Fruit fly (Drosophila melanogaster) whole organism, embryonic: ENCODE data around the gene CG1092.

Experiments
- Abd-B ChIP-seq: fragments of 200-800 bp; sonication (Bioruptor generic); optimal IDR thresholded peaks from 2 replicates; lab custom pipeline; 2018; ENCODE audit warnings: missing biosample characterization, mild to moderate bottlenecking, missing genetic modification characterization, moderate library complexity
- Asciz ChIP-seq: fragments of 200-800 bp; sonication (Bioruptor generic); optimal IDR thresholded peaks from 2 replicates; lab custom pipeline; 2017; ENCODE audit warnings: missing biosample characterization, mild to moderate bottlenecking, missing genetic modification characterization, missing genetic modification reagents
- CG10267 ChIP-seq: fragments of 200-800 bp; sonication (Bioruptor generic); optimal IDR thresholded peaks from 2 replicates; lab custom pipeline; 2018; ENCODE audit warnings: missing biosample characterization, mild to moderate bottlenecking, missing genetic modification characterization, moderate library complexity
- CG12299 ChIP-seq: fragments of 200-800 bp; sonication (Bioruptor generic); optimal IDR thresholded peaks from 2 replicates; lab custom pipeline; 2018; ENCODE audit warnings: missing biosample characterization, mild to moderate bottlenecking, missing genetic modification characterization
- CG1233 ChIP-seq: fragments of 200-800 bp; sonication (Bioruptor generic); optimal IDR thresholded peaks from 4 replicates; lab custom pipeline; 2018; ENCODE audit warnings: missing biosample characterization, mild to moderate bottlenecking, missing genetic modification characterization
- CG13775 ChIP-seq: fragments of 200-800 bp; sonication (Bioruptor generic); optimal IDR thresholded peaks from 3 replicates; lab custom pipeline; 2017; ENCODE audit warnings: missing biosample characterization, mild to moderate bottlenecking, missing genetic modification characterization
- CG15073 ChIP-seq: fragments of 200-800 bp; sonication (Bioruptor generic); optimal IDR thresholded peaks from 2 replicates; lab custom pipeline; 2016; ENCODE audit warnings: missing biosample characterization, missing genetic modification characterization
- CG1529 ChIP-seq: fragments of 200-800 bp; sonication (Bioruptor generic); optimal IDR thresholded peaks from 3 replicates; lab custom pipeline; 2018; ENCODE audit warnings: missing biosample characterization, missing genetic modification characterization
- CG15696 ChIP-seq: fragments of 200-800 bp; sonication (Bioruptor generic); optimal IDR thresholded peaks from 2 replicates; lab custom pipeline; 2019; ENCODE audit warnings: missing biosample characterization, mild to moderate bottlenecking, missing genetic modification characterization, moderate library complexity
- CG16863 ChIP-seq: fragments of 200-800 bp; sonication (Bioruptor generic); optimal IDR thresholded peaks from 3 replicates; lab custom pipeline; 2016; ENCODE audit warnings: missing biosample characterization, missing genetic modification characterization
- CG17612 ChIP-seq: fragments of 200-800 bp; sonication (Bioruptor generic); IDR thresholded peaks from 2 replicates; pipeline ENCODE4 v1.3.6; 2022; ENCODE audit warnings: missing biosample characterization, missing genetic modification characterization
- CG17829 ChIP-seq: fragments of 200-800 bp; optimal IDR thresholded peaks from 2 replicates; lab custom pipeline; 2019; ENCODE audit warnings: missing biosample characterization, mild to moderate bottlenecking, missing genetic modification characterization, moderate library complexity
- CG2202 ChIP-seq: fragments of 200-800 bp; sonication (Bioruptor generic); optimal IDR thresholded peaks from 2 replicates; lab custom pipeline; 2018; ENCODE audit warnings: missing biosample characterization, mild to moderate bottlenecking, missing genetic modification characterization
- CG32532 ChIP-seq: fragments of 200-800 bp; sonication (Bioruptor generic); IDR thresholded peaks from 2 replicates; pipeline ENCODE4 v1.3.6; 2022; ENCODE audit warnings: missing biosample characterization, missing genetic modification characterization
- CG32767 ChIP-seq: fragments of 200-800 bp; sonication (Bioruptor generic); IDR thresholded peaks from 2 replicates; pipeline ENCODE4 v1.3.6; 2022; ENCODE audit warnings: missing biosample characterization, missing genetic modification characterization
- CG32772 ChIP-seq: fragments of 200-800 bp; sonication (Bioruptor generic); IDR thresholded peaks from 2 replicates; pipeline ENCODE4 v1.3.6; 2022; ENCODE audit warnings: missing biosample characterization, missing genetic modification characterization
- CG4404 ChIP-seq: fragments of 200-800 bp; sonication (Bioruptor generic); IDR thresholded peaks from 2 replicates; pipeline ENCODE4 v1.3.6; 2022; ENCODE audit warnings: missing biosample characterization, missing genetic modification characterization
- CG6791 ChIP-seq: fragments of 200-800 bp; sonication (Bioruptor generic); IDR thresholded peaks from 3 replicates; pipeline ENCODE4 v1.3.6; 2022; ENCODE audit warnings: missing biosample characterization, missing genetic modification characterization; ENCODE audit not compliant: partially characterized antibody
- CG8388 ChIP-seq: fragments of 200-800 bp; sonication (Bioruptor generic); optimal IDR thresholded peaks from 2 replicates; lab custom pipeline; 2019; ENCODE audit warnings: missing biosample characterization, mild to moderate bottlenecking, missing genetic modification characterization, moderate library complexity
- CG8944 ChIP-seq: fragments of 200-800 bp; sonication (Bioruptor generic); optimal IDR thresholded peaks from 3 replicates; lab custom pipeline; 2016; ENCODE audit warnings: missing biosample characterization, missing genetic modification characterization
- Deaf1 ChIP-seq: fragments of 200-800 bp; optimal IDR thresholded peaks from 3 replicates; lab custom pipeline; 2019; ENCODE audit warnings: missing biosample characterization, mild to moderate bottlenecking, missing genetic modification characterization, moderate library complexity
- Doc3 ChIP-seq: fragments of 200-800 bp; sonication (Bioruptor generic); IDR thresholded peaks from 3 replicates; pipeline ENCODE4 v1.3.6; 2022; ENCODE audit warnings: missing biosample characterization, missing genetic modification characterization; ENCODE audit not compliant: partially characterized antibody
- Dref ChIP-seq: fragments of 200-800 bp; sonication (Bioruptor generic); IDR thresholded peaks from 2 replicates; pipeline ENCODE4 v1.3.6; 2022; ENCODE audit warnings: missing biosample characterization, missing genetic modification characterization
- Fer1 ChIP-seq: fragments of 200-800 bp; sonication (Bioruptor generic); optimal IDR thresholded peaks from 2 replicates; lab custom pipeline; 2017; ENCODE audit warnings: missing biosample characterization, mild to moderate bottlenecking, missing genetic modification characterization
- Hsf ChIP-seq: fragments of 200-800 bp; sonication (Bioruptor generic); optimal IDR thresholded peaks from 3 replicates; lab custom pipeline; 2016; ENCODE audit warnings: missing biosample characterization, missing genetic modification characterization
- Med ChIP-seq: fragments of 200-800 bp; sonication (Bioruptor generic); peaks from one replicate; lab custom pipeline; 2016; ENCODE audit warnings: missing biosample characterization, missing genetic modification characterization, mild to moderate bottlenecking, inconsistent platforms, moderate library complexity
- ara ChIP-seq: fragments of 200-800 bp; sonication (Bioruptor generic); IDR thresholded peaks from 2 replicates; pipeline ENCODE4 v1.3.6; 2022; ENCODE audit warnings: missing biosample characterization, missing genetic modification characterization
- bbx ChIP-seq: fragments of 200-800 bp; sonication (Bioruptor generic); IDR thresholded peaks from 2 replicates; pipeline ENCODE4 v1.3.6; 2022; ENCODE audit warnings: missing biosample characterization, missing genetic modification characterization; ENCODE audit not compliant: partially characterized antibody
- br ChIP-seq: fragments of >200 bp; optimal IDR thresholded peaks from 2 replicates; lab custom pipeline; 2017
- cad ChIP-seq: fragments of >200 bp; optimal IDR thresholded peaks from 2 replicates; lab custom pipeline; 2017; ENCODE audit warnings: missing biosample characterization, missing genetic modification characterization
- disco-r ChIP-seq: fragments of 200-800 bp; sonication (Bioruptor generic); optimal IDR thresholded peaks from 2 replicates; lab custom pipeline; 2016; ENCODE audit warnings: missing biosample characterization, missing genetic modification characterization
- eve ChIP-seq, 2 experiments: fragments of >200 bp; optimal IDR thresholded peaks; 2 replicates each; lab custom pipeline; 2017; ENCODE audit warnings: missing biosample characterization in 2 of 2, missing genetic modification characterization in 2 of 2
- fru ChIP-seq: fragments of >200 bp; optimal IDR thresholded peaks from 2 replicates; lab custom pipeline; 2017
- gem ChIP-seq: fragments of 200-800 bp; sonication (Bioruptor generic); optimal IDR thresholded peaks from 2 replicates; lab custom pipeline; 2019; ENCODE audit warnings: missing biosample characterization, mild to moderate bottlenecking, missing genetic modification characterization, moderate library complexity
- insv ChIP-seq, 2 experiments: fragments of 200-800 bp; sonication (Bioruptor generic); optimal IDR thresholded peaks; 3 replicates each; lab custom pipeline; 2016 to 2018; ENCODE audit warnings: missing biosample characterization in 2 of 2, missing genetic modification characterization in 2 of 2
- jumu ChIP-seq: fragments of 200-800 bp; sonication (Bioruptor generic); optimal IDR thresholded peaks from 3 replicates; lab custom pipeline; 2016; ENCODE audit warnings: missing biosample characterization, missing genetic modification characterization
- lov ChIP-seq, 2 experiments: fragments of 200-800 bp in 1 of 2; fragments of >200 bp in 1 of 2; sonication (Bioruptor generic) in 1 of 2; IDR thresholded peaks in 1 of 2; optimal IDR thresholded peaks in 1 of 2; 2 replicates in 1 of 2; 3 replicates in 1 of 2; pipeline versions ENCODE4 v1.3.6 to Lab custom; 2017 to 2022; ENCODE audit warnings: missing biosample characterization in 1 of 2, missing genetic modification characterization in 1 of 2
- maf-S ChIP-seq: fragments of 200-800 bp; sonication (Bioruptor generic); optimal IDR thresholded peaks from 2 replicates; lab custom pipeline; 2016; ENCODE audit warnings: missing biosample characterization, missing genetic modification characterization
- odd ChIP-seq: fragments of 200-800 bp; sonication (Bioruptor generic); optimal IDR thresholded peaks from 2 replicates; lab custom pipeline; 2017; ENCODE audit warnings: missing biosample characterization, mild to moderate bottlenecking, missing genetic modification characterization
- p53 ChIP-seq: fragments of 200-800 bp; sonication (Bioruptor generic); optimal IDR thresholded peaks from 2 replicates; lab custom pipeline; 2016; ENCODE audit warnings: missing biosample characterization, missing genetic modification characterization
- pzg ChIP-seq: fragments of 200-800 bp; sonication (Bioruptor generic); optimal IDR thresholded peaks from 3 replicates; lab custom pipeline; 2018; ENCODE audit warnings: missing biosample characterization, mild to moderate bottlenecking, missing genetic modification characterization, moderate library complexity
- row ChIP-seq: fragments of 200-800 bp; sonication (Bioruptor generic); IDR thresholded peaks from 3 replicates; pipeline ENCODE4 v1.3.6; 2022; ENCODE audit warnings: missing biosample characterization, missing genetic modification characterization
- run ChIP-seq: fragments of 200-800 bp; sonication (Bioruptor generic); optimal IDR thresholded peaks from 3 replicates; lab custom pipeline; 2018; ENCODE audit warnings: missing biosample characterization, mild to moderate bottlenecking, missing genetic modification characterization
- scrt ChIP-seq: fragments of 200-800 bp; sonication (Bioruptor generic); optimal IDR thresholded peaks from 2 replicates; lab custom pipeline; 2018; ENCODE audit warnings: missing biosample characterization, mild to moderate bottlenecking, missing genetic modification characterization, moderate library complexity
- slp2 ChIP-seq: fragments of 200-800 bp; sonication (Bioruptor generic); optimal IDR thresholded peaks from 2 replicates; lab custom pipeline; 2016; ENCODE audit warnings: missing biosample characterization, missing genetic modification characterization
- ssp ChIP-seq: fragments of 200-800 bp; sonication (Bioruptor generic); IDR thresholded peaks from 2 replicates; pipeline ENCODE4 v1.3.6; 2022; ENCODE audit warnings: missing biosample characterization, missing genetic modification characterization
- twi ChIP-seq: fragments of 200-800 bp; optimal IDR thresholded peaks from 2 replicates; lab custom pipeline; 2019; ENCODE audit warnings: missing biosample characterization, mild to moderate bottlenecking, missing genetic modification characterization, moderate library complexity
- unc-4 ChIP-seq: fragments of 200-800 bp; sonication (Bioruptor generic); IDR thresholded peaks from 2 replicates; pipeline ENCODE4 v1.3.6; 2022; ENCODE audit warnings: missing biosample characterization, missing genetic modification characterization; ENCODE audit not compliant: partially characterized antibody
- z ChIP-seq: fragments of 200-800 bp; sonication (Bioruptor generic); IDR thresholded peaks from 3 replicates; pipeline ENCODE4 v1.3.6; 2022; ENCODE audit warnings: missing biosample characterization, missing genetic modification characterization
- zfh1 ChIP-seq: fragments of 200-800 bp; sonication (Bioruptor generic); IDR thresholded peaks from 3 replicates; pipeline ENCODE4 v1.3.6; 2022; ENCODE audit warnings: missing biosample characterization, missing genetic modification characterization

Gene CG1092

DNA sequence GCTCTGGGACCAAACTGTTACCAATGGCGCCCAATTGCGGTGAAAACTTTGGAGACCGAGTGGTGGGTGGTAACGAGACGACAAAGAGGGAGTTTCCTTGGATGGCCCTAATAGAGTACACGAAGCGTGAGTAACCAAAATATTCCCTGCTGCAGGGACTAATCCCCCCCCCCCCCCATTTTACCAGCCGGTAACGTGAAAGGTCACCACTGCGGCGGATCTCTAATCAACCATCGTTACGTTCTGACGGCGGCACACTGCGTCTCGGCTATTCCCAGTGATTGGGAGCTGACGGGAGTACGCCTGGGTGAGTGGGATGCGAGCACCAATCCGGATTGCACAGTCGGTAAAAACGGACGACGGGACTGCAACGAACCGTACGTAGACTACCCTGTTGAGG, 42.1 kb downstream of the CG1092 start:
- TF ChIP-seq fru (lab: Kevin White, UChicago) = no peak
- TF ChIP-seq z = no peak
- no peak for TF ChIP-seq Asciz (GFP tag; lab: Kevin White, UChicago)
- no peak for TF ChIP-seq Dref (GFP tag; lab: Robert Waterston, UW)
- no peak for TF ChIP-seq CG32772
- TF ChIP-seq Med (GFP tag; lab: Kevin White, UChicago) = peak; percentile 61
- no peak for TF ChIP-seq br (lab: Kevin White, UChicago)
- TF ChIP-seq jumu (GFP tag; lab: Kevin White, UChicago) = no peak

DNA sequence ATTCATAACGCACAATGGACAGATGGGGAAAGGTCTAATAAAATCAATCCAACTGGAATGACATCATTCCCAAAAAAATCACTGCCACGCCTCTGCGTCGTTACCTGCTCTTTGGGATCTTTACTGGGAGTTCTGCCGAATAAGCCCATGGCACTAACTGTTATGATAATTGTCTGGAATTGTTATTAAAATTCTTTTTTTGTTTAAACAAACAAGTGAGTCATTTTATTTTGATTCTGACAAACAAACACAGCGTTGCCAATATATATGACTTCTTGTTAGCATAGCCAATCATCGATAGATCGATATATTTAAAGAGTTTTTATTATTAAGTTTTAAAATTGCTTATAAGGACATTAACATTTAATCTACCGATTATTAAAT, 44.1 kb downstream of the CG1092 start, which contains the start of gene Vps24:
Gene Vps24 (minus strand): TSS at position 265 of the 384 bp plus-strand sequence.
- TF ChIP-seq twi (tag; lab: Kevin White, UChicago) (no peak), jumu (GFP tag; lab: Kevin White, UChicago) (no peak), CG32767 (no peak), insv (GFP tag; optimal IDR thresholded peaks at IDR 0.05; lab: Kevin White, UChicago) (peak in 1 of 2 experiments; percentile 85), run (no peak), CG32532 (no peak), bbx (GFP tag; lab: Robert Waterston, UW) (peak; percentile 58), maf-S (GFP tag; lab: Kevin White, UChicago) (no peak), unc-4 (GFP tag; lab: Robert Waterston, UW) (0 out of 2 replicates have a peak, but pooled peaks have one; percentile 36), CG8944 (no peak), cad (peak; percentile 19), CG12299 (tag; lab: Kevin White, UChicago) (no peak), pzg (peak; percentile 21), slp2 (GFP tag; lab: Kevin White, UChicago) (no peak), CG15696 (no peak), disco-r (GFP tag; lab: Kevin White, UChicago) (no peak), CG17612 (GFP tag; lab: Robert Waterston, UW) (no peak), CG10267 (tag; lab: Kevin White, UChicago) (no peak), CG15073 (no peak), CG8388 (GFP tag; lab: Kevin White, UChicago) (no peak), Abd-B (GFP tag; lab: Kevin White, UChicago) (no peak), CG1529 (GFP tag; lab: Kevin White, UChicago) (no peak), gem (tag; lab: Kevin White, UChicago) (no peak), CG16863 (GFP tag; lab: Kevin White, UChicago) (no peak), CG17829 (tag; lab: Kevin White, UChicago) (no peak), row (GFP tag; lab: Robert Waterston, UW) (peak; percentile 59), Hsf (GFP tag; lab: Kevin White, UChicago) (no peak), p53 (GFP tag; lab: Kevin White, UChicago) (no peak), ssp (GFP tag; lab: Robert Waterston, UW) (no peak), CG13775 (no peak), CG4404 (GFP tag; lab: Robert Waterston, UW) (no peak), CG1233 (GFP tag; lab: Kevin White, UChicago) (no peak), scrt (GFP tag; lab: Kevin White, UChicago) (no peak), odd (GFP tag; lab: Kevin White, UChicago) (no peak), Fer1 (GFP tag; lab: Kevin White, UChicago) (no peak), Deaf1 (tag; lab: Kevin White, UChicago) (no peak), ara (no peak), eve (GFP tag; optimal IDR thresholded peaks at IDR 0.05; lab: Kevin White, UChicago) (no peak), Asciz (GFP tag; lab: Kevin White, UChicago) (no peak), CG6791 (GFP tag; lab: Robert Waterston, UW) (peak; percentile 51; the same call in 1 of the 3 replicates), zfh1 (no peak), lov (optimal IDR thresholded peaks at IDR 0.05; lab: Kevin White, UChicago) (no peak), lov (GFP tag; IDR thresholded peaks at IDR 0.05; lab: Robert Waterston, UW) (no peak), CG2202 (tag; lab: Kevin White, UChicago) (no peak), Doc3 (GFP tag; lab: Robert Waterston, UW) (peak; percentile 52)
